Fruit fly (Drosophila melanogaster) whole organism, pupa: Measurements from ENCODE around the gene CG13690.

ENCODE experiments used
- CG8301 ChIP-seq: fragments of 200-800 bp; sonication (Bioruptor generic); optimal IDR thresholded peaks from 2 replicates; lab custom pipeline; 2018; ENCODE audit warnings: missing biosample characterization, mild to moderate bottlenecking, missing genetic modification characterization
- Pif1B ChIP-seq: fragments of 200-800 bp; sonication (Bioruptor generic); optimal IDR thresholded peaks from 3 replicates; lab custom pipeline; 2016; ENCODE audit warnings: missing biosample characterization, missing genetic modification characterization

DNA sequence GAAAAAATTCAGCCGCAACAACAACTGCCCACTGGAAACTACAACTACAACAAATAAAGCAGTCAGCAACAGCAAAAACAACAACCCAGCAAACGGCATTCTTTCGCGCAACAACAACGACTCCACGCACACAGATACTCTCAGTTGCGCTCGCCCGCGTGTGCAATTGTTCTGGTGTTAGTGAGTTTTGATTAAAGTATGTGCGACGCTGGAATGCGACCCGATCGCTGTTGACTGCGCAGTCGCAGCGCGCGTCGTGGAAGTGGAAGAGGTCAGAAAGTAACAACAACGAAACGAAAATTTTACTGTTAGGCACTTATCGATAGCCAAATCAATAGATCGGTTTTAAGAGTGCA, 12.2 kb upstream of the CG13690 start:
- TF ChIP-seq CG8301 (no peak), Pif1B (no peak)
